Fruit fly (Drosophila melanogaster): ENCODE data around the gene CG11674.
A peak's percentile ranks its signal among the peaks of the same experiment; 100 is the strongest.

The CG11674 gene

DNA sequence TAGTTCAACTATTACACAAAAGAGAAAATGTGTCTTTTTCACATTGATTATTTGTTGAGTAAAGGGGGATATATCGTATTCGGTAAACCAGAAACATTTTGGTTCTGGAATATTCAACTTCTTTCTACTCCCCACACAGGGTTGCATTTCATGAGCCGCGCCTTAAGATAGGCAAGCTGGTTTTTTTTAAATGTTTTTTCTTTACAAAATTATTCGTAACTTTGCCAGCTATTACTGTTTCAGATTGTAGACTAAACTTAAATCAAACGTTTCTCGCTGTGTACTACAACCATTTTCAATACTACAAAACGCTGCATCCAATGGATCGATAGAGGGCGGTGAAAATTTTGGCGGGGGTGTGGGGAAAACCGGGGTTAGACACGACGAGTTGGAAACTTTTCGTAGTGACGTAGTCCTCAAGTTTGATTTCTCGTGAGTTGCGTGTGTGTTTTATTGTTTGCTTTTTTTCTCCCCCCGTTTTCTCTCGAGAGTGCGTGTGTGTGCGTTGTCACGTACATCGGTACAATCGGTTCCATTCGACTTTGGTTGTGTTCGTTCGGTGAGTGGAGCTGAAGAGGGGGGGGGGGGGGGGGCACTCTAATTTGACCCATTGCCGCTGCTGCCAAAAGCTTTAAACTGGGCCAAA is 12.0 kb downstream of the CG11674 start:
- TF ChIP-seq rn (GFP tag; IDR thresholded peaks at IDR 0.05) (no peak), CG4496 (GFP tag; IDR thresholded peaks at IDR 0.05) (peak; percentile 43; the same call in 1 of the 3 replicates), CG15710 (tag; optimal IDR thresholded peaks at IDR 0.05) (peak; percentile 17), CG34367 (tag; optimal IDR thresholded peaks at IDR 0.05) (no peak), Pif1A (GFP tag; optimal IDR thresholded peaks at IDR 0.05) (peak; percentile 41), CG9948 (tag; optimal IDR thresholded peaks at IDR 0.05) (peak; percentile 10), CG32121 (GFP tag; IDR thresholded peaks at IDR 0.05) (no peak), CG13204 (GFP tag; optimal IDR thresholded peaks at IDR 0.05) (no peak), CG17806 (tag; optimal IDR thresholded peaks at IDR 0.05) (peak; percentile 15), gl (tag; optimal IDR thresholded peaks at IDR 0.05) (no peak), fd96Ca (GFP tag; IDR thresholded peaks at IDR 0.05) (peak; percentile 54; the same call in 1 of the 3 replicates), CG14655 (GFP tag; optimal IDR thresholded peaks at IDR 0.05) (peak; percentile 60), D1 (tag; optimal IDR thresholded peaks at IDR 0.05) (no peak), CG12605 (GFP tag; IDR thresholded peaks at IDR 0.05) (0 out of 2 replicates have a peak, but pooled peaks have one; percentile 30), CG8159 (tag; optimal IDR thresholded peaks at IDR 0.05) (no peak), Ets98B (GFP tag; IDR thresholded peaks at IDR 0.05) (peak; percentile 46), EcR (GFP tag; optimal IDR thresholded peaks at IDR 0.05) (no peak), Snoo (tag; optimal IDR thresholded peaks at IDR 0.05) (no peak), CG10348 (GFP tag; IDR thresholded peaks at IDR 0.05) (no peak), CG8301 (tag; optimal IDR thresholded peaks at IDR 0.05) (peak; percentile 44), Pif1B (GFP tag; optimal IDR thresholded peaks at IDR 0.05) (no peak)

DNA sequence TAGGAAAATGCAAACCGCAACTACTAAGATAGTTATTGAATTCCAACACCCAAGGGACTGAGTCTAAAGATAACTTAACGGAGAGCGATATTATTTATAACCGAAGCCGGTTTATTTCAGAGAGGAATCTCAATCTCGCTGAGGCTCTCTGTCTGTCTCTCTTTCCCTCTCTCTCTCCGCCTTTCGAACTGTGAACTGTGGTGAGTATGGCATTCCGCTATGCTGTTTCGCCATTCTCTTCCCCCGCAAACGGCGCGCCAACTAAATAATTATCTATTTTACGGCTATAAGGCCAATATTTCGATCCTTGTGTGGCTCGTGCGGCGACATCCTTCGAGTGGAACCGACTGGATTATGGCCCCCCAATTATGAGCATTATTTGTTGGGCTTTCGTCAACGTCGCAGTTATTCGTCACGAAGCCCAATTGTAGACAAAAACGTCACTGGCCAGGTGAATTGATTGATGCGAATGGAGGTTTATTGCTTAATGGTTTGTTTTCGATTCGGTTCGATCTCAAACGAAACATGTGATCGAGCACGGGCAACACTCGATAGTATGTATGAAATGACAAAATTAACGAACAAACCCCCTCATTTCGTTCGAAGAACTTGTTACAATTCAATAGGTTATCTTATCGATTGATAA is 13.4 kb downstream of the CG11674 start:
- no peak for TF ChIP-seq CG15710 (tag; optimal IDR thresholded peaks at IDR 0.05)
- TF ChIP-seq CG13204 (GFP tag; optimal IDR thresholded peaks at IDR 0.05) = peak; percentile 21
- peak; percentile 54 for TF ChIP-seq EcR (GFP tag; optimal IDR thresholded peaks at IDR 0.05)
- peak; percentile 9; the same call in 1 of the 2 replicates for TF ChIP-seq Ets98B (GFP tag; IDR thresholded peaks at IDR 0.05)
- no peak for TF ChIP-seq fd96Ca (GFP tag; IDR thresholded peaks at IDR 0.05)
- 0 out of 2 replicates have a peak, but pooled peaks have one; percentile 17 for TF ChIP-seq CG12605 (GFP tag; IDR thresholded peaks at IDR 0.05)
- no peak for TF ChIP-seq CG17806 (tag; optimal IDR thresholded peaks at IDR 0.05)

DNA sequence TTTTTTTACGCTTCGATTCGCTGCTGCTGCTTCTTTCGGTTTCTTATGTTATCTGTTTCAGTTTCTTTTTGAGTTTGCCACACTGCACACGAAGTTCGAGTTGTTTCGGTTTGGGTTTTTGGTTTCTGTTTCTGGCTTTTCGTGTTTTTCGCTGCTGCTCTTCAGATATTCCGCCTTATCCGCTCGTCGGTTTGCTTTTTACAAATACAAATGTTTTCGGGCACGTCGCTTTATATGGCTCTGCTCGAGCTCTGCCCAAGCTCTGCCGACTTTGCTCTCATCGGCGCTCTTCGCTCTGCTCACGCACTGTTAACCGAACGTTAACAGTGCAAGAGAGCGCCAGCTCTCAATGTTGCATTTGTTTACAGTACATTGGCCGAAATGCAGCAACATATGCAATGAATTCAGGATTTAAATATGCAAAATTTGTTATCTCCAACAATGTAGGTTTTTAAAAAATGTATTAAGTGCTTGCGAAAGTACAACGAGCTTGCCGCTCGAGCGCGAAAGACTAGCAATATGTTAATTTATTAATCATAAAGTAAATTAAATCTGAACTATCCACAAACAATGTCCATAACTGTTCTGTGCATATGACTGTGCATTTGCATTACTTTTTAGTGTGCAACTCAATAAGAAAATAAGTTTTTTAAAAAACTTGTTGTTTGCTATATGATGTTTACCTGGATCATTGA is 14.3 kb downstream of the CG11674 start:
- TF ChIP-seq CG12605 (GFP tag; IDR thresholded peaks at IDR 0.05) (0 out of 2 replicates have a peak, but pooled peaks have one; percentile 32), Ets98B (GFP tag; IDR thresholded peaks at IDR 0.05) (no peak; the same call in 1 of the 2 replicates), CG9948 (tag; optimal IDR thresholded peaks at IDR 0.05) (peak; percentile 48), fd96Ca (GFP tag; IDR thresholded peaks at IDR 0.05) (no peak), gl (tag; optimal IDR thresholded peaks at IDR 0.05) (no peak), rn (GFP tag; IDR thresholded peaks at IDR 0.05) (no peak), CG10348 (GFP tag; IDR thresholded peaks at IDR 0.05) (no peak), Snoo (tag; optimal IDR thresholded peaks at IDR 0.05) (no peak), CG13204 (GFP tag; optimal IDR thresholded peaks at IDR 0.05) (no peak), CG34367 (tag; optimal IDR thresholded peaks at IDR 0.05) (peak; percentile 36), CG15710 (tag; optimal IDR thresholded peaks at IDR 0.05) (peak; percentile 9), CG14655 (GFP tag; optimal IDR thresholded peaks at IDR 0.05) (peak; percentile 65), CG32121 (GFP tag; IDR thresholded peaks at IDR 0.05) (no peak), CG8301 (tag; optimal IDR thresholded peaks at IDR 0.05) (peak; percentile 48), Pif1B (GFP tag; optimal IDR thresholded peaks at IDR 0.05) (peak; percentile 49), CG4496 (GFP tag; IDR thresholded peaks at IDR 0.05) (peak; percentile 30; the same call in 2 of the 3 replicates), EcR (GFP tag; optimal IDR thresholded peaks at IDR 0.05) (peak; percentile 32), CG8159 (tag; optimal IDR thresholded peaks at IDR 0.05) (peak; percentile 43), CG17806 (tag; optimal IDR thresholded peaks at IDR 0.05) (no peak), D1 (tag; optimal IDR thresholded peaks at IDR 0.05) (no peak), Pif1A (GFP tag; optimal IDR thresholded peaks at IDR 0.05) (peak; percentile 45)

DNA sequence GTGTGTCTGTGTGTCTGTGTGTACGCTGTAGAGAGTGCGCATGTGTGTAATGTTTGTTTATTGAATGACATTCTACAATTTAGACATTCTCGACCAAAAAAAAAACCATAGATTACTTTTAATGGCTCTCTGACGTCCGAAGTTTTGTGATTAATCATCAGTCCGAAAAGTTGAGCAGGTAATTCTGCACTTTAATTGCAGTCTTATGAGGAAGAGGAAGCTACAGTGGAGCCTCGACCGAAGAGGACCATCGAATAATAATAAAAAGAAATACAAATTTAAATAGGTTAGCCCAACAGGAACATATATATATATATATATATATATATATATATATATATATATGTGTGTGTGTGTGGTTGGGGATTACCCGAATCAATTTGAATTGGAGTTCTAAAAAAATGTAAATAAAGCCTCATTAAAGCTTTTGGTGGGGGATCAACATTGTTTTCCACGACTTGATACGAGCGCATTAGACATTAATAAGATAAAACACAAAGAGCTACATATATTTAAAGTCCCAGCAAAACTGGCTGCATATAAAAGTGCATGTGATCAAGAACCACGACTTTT is 16.4 kb downstream of the CG11674 start:
- peak; percentile 2 for TF ChIP-seq CG14655 (GFP tag; optimal IDR thresholded peaks at IDR 0.05)
- TF ChIP-seq Ets98B (GFP tag; IDR thresholded peaks at IDR 0.05) = no peak

DNA sequence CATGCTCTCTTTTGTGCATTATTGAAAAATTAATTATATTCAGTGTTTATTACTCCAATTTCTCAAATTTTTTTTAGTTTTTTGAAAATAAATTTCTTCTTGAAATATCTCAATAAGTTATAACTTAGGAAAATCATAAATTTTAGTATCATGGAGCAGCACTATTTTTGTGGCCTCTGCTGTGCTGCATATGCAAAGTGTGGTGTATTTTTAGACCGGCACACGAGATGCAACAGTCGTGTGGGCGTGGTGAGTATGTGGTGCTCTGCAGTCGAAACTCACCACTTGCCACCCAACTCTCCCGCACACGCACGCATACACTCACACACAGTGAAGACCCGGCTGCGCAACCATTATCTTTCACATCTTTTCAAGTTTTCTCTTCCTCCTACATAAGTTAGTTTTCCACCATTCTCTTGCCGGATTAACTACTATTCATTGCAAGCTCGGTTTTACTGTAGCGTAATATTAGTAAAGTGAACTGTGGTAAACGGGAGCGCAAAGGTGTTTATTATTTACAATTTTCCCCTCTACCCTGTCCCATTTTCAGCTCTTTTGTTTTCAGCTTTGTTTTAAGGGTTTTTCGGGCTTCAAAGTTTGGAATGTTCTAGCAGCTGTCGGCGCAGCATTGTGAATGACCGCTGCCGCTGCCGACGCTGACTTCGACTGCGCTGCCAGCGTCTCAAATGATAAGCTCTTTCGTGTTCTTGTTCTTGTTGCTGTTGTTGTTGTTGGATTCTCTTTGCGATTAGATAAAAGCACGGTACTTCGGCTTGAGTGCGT is 17.1 kb downstream of the CG11674 start:
- TF ChIP-seq Ets98B (GFP tag; IDR thresholded peaks at IDR 0.05) (peak; percentile 79), CG9948 (tag; optimal IDR thresholded peaks at IDR 0.05) (peak; percentile 63), rn (GFP tag; IDR thresholded peaks at IDR 0.05) (0 out of 2 replicates have a peak, but pooled peaks have one; percentile 7), CG17806 (tag; optimal IDR thresholded peaks at IDR 0.05) (peak; percentile 73), CG15710 (tag; optimal IDR thresholded peaks at IDR 0.05) (peak; percentile 78), CG8159 (tag; optimal IDR thresholded peaks at IDR 0.05) (peak; percentile 72), CG12605 (GFP tag; IDR thresholded peaks at IDR 0.05) (peak; percentile 72), CG14655 (GFP tag; optimal IDR thresholded peaks at IDR 0.05) (peak; percentile 79), CG32121 (GFP tag; IDR thresholded peaks at IDR 0.05) (peak; percentile 80), EcR (GFP tag; optimal IDR thresholded peaks at IDR 0.05) (peak; percentile 49), fd96Ca (GFP tag; IDR thresholded peaks at IDR 0.05) (no peak; the same call in 2 of the 3 replicates), Snoo (tag; optimal IDR thresholded peaks at IDR 0.05) (peak; percentile 74), CG34367 (tag; optimal IDR thresholded peaks at IDR 0.05) (peak; percentile 56), CG8301 (tag; optimal IDR thresholded peaks at IDR 0.05) (peak; percentile 70), CG13204 (GFP tag; optimal IDR thresholded peaks at IDR 0.05) (peak; percentile 38), CG10348 (GFP tag; IDR thresholded peaks at IDR 0.05) (no peak), gl (tag; optimal IDR thresholded peaks at IDR 0.05) (no peak), Pif1B (GFP tag; optimal IDR thresholded peaks at IDR 0.05) (peak; percentile 59), D1 (tag; optimal IDR thresholded peaks at IDR 0.05) (peak; percentile 62), CG4496 (GFP tag; IDR thresholded peaks at IDR 0.05) (peak; percentile 77), Pif1A (GFP tag; optimal IDR thresholded peaks at IDR 0.05) (peak; percentile 75)
